Fruit fly (Drosophila melanogaster): ENCODE data around the gene crq.
A peak's percentile ranks its signal among the peaks of the same experiment; 100 is the strongest.

crq gene

DNA sequence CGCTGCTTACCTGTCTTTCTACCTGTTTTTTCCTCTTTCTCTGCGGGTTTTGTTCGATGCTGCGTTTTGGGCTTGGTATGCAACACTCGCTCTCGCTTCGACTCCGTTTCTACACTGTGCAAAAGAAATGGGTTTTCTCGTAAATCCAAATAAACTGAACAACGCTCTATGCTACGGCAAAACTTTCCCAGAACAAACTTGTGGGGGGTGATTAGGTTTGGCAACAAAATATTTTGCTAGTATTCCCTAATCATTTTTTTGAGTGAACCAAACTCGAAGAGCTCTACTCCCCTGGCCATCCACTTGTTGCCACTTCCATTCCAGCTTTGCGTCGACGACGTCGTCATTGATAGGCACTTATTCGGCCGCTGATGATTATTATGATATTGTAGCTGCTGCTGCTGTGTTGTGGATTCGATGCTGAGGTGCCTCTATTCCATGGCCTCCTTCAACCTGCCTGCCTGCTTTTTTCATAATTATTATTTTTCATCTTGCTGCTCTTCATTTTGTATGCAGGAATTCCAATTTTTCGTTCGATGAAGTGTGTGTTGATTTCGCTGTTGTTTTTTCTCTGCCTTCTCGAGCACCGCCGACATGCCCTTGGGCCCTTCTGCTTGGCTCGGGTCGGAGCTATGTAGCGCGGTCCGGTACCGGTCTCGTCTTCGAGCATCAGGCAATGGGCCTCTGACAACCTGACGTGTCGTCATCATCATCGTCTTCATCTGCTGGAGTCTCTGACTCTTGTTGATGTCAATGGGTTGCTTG, 10.7 kb downstream of the crq start:
- TF ChIP-seq dl (GFP tag; optimal IDR thresholded peaks at IDR 0.05; ENCODE audit: insufficient read depth in 1 of 2, partially characterized antibody in 2 of 2) (peak in 1 of 2 experiments; percentile 10), Vsx2 (GFP tag; optimal IDR thresholded peaks at IDR 0.05; ENCODE audit: partially characterized antibody) (peak; percentile 4), Hr78 (GFP tag; optimal IDR thresholded peaks at IDR 0.05) (no peak), Sp1 (GFP tag; optimal IDR thresholded peaks at IDR 0.05) (peak; percentile 94), tai (GFP tag; optimal IDR thresholded peaks at IDR 0.05) (no peak), Mio (GFP tag; optimal IDR thresholded peaks at IDR 0.05) (peak; percentile 67), Hnf4 (GFP tag; optimal IDR thresholded peaks at IDR 0.05) (peak; percentile 93), ey (GFP tag; optimal IDR thresholded peaks at IDR 0.05) (peak; percentile 96), Dif (GFP tag; optimal IDR thresholded peaks at IDR 0.05; ENCODE audit: partially characterized antibody) (no peak), Abd-B (GFP tag; optimal IDR thresholded peaks at IDR 0.05) (no peak), jim (GFP tag; optimal IDR thresholded peaks at IDR 0.05) (no peak), Rel (GFP tag; optimal IDR thresholded peaks at IDR 0.05) (peak; percentile 92), Rel (tag; optimal IDR thresholded peaks at IDR 0.05) (peak; percentile 61), br (GFP tag; optimal IDR thresholded peaks at IDR 0.05) (peak; percentile 96), Hr83 (GFP tag; optimal IDR thresholded peaks at IDR 0.05; ENCODE audit: poor library complexity, severe bottlenecking) (peak; percentile 82), psq (GFP tag; optimal IDR thresholded peaks at IDR 0.05) (peak; percentile 91), OdsH (GFP tag; optimal IDR thresholded peaks at IDR 0.05) (peak; percentile 95), pan (optimal IDR thresholded peaks at IDR 0.05) (no peak), sage (GFP tag; optimal IDR thresholded peaks at IDR 0.05) (peak; percentile 96), dsf (GFP tag; optimal IDR thresholded peaks at IDR 0.05; ENCODE audit: borderline replicate concordance) (peak; percentile 80), h (GFP tag; optimal IDR thresholded peaks at IDR 0.05) (peak; percentile 96), Dfd (GFP tag; optimal IDR thresholded peaks at IDR 0.05) (no peak), usp (GFP tag; optimal IDR thresholded peaks at IDR 0.05) (no peak), lola (GFP tag; optimal IDR thresholded peaks at IDR 0.05) (no peak), woc (GFP tag; optimal IDR thresholded peaks at IDR 0.05) (peak; percentile 97), CrebA (GFP tag; optimal IDR thresholded peaks at IDR 0.05; ENCODE audit: borderline replicate concordance) (no peak), brk (GFP tag; optimal IDR thresholded peaks at IDR 0.05) (no peak), GATAd (GFP tag; optimal IDR thresholded peaks at IDR 0.05) (no peak), rgr (GFP tag; optimal IDR thresholded peaks at IDR 0.05) (peak; percentile 94), sv (GFP tag; optimal IDR thresholded peaks at IDR 0.05) (peak; percentile 48), HLH106 (tag; optimal IDR thresholded peaks at IDR 0.05) (peak; percentile 94), N (GFP tag; optimal IDR thresholded peaks at IDR 0.05) (no peak), Myc (optimal IDR thresholded peaks at IDR 0.05) (no peak), CG32264 (GFP tag; optimal IDR thresholded peaks at IDR 0.05) (peak; percentile 91), foxo (GFP tag; optimal IDR thresholded peaks at IDR 0.05) (peak; percentile 63 to 97), dmrt93B (GFP tag; optimal IDR thresholded peaks at IDR 0.05) (peak; percentile 90), Jra (GFP tag; optimal IDR thresholded peaks at IDR 0.05) (peak; percentile 86), fru (GFP tag; optimal IDR thresholded peaks at IDR 0.05) (peak; percentile 97), CG9705 (GFP tag; optimal IDR thresholded peaks at IDR 0.05) (peak; percentile 76)

- TF ChIP-seq Rel (GFP tag; optimal IDR thresholded peaks at IDR 0.05), result no peak
- no peak for TF ChIP-seq Rel (tag; optimal IDR thresholded peaks at IDR 0.05)
- TF ChIP-seq GATAd (GFP tag; optimal IDR thresholded peaks at IDR 0.05), result no peak
Measured at dm6 chr2L:441455-441730, 11.4 kb downstream of the crq start.

All from whole organism, wandering third instar larva.